Worm (Caenorhabditis elegans): ENCODE measurements around the gene str-156.

DNA sequence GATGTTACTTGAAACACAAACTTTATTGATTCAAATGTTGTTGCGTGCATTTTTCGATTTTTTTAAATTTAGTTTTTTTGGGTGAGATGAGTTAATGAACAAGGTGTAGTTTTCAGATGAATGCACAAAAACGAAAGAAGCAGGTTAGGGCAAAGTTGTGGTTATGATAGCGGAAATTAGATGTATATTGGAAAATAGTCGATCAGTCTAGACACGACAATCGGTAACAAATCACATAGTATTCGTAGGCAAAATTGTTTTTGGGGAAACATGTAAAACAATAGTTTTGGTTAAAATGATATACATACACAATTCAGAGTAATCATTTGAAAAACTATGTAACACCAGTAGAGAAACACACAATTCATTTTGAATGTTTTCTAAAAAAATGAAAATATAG, 45.6 kb upstream of the str-156 start, which contains the start of gene str-172:
- no peak for TF ChIP-seq F39B2.1 (GFP tag; IDR thresholded peaks at IDR 0.05)
- no peak for TF ChIP-seq ama-1 (optimal IDR thresholded peaks at IDR 0.05)
- no peak for TF ChIP-seq ama-1 (GFP tag; optimal IDR thresholded peaks at IDR 0.05)
- no peak for TF ChIP-seq akir-1 (GFP tag; optimal IDR thresholded peaks at IDR 0.05)
- no peak for TF ChIP-seq nhr-80 (tag; optimal IDR thresholded peaks at IDR 0.05)
- no peak for TF ChIP-seq egl-18 (GFP tag; IDR thresholded peaks at IDR 0.05)
- TF ChIP-seq efl-1 (GFP tag; optimal IDR thresholded peaks at IDR 0.05) = no peak
- no peak for TF ChIP-seq B0035.1 (tag; optimal IDR thresholded peaks at IDR 0.05)
- no peak for TF ChIP-seq ztf-6 (GFP tag; IDR thresholded peaks at IDR 0.05)
- TF ChIP-seq lin-54 (GFP tag; optimal IDR thresholded peaks at IDR 0.05) = no peak
- TF ChIP-seq dpl-1 (GFP tag; optimal IDR thresholded peaks at IDR 0.05) = no peak
- TF ChIP-seq hmg-20 (GFP tag; IDR thresholded peaks at IDR 0.05) = no peak

Data from whole organism, young adult.